Fruit fly (Drosophila melanogaster) whole organism: ENCODE results near the gene kni.

Source experiments
- CG8478 ChIP-seq: fragments of >200 bp; optimal IDR thresholded peaks from 2 replicates; lab custom pipeline; 2018; ENCODE audit warnings: inconsistent platforms
- EcR ChIP-seq, 2 experiments: fragments of >200 bp; optimal IDR thresholded peaks; 2 replicates each; lab custom pipeline; 2017; ENCODE audit warnings: missing biosample characterization in 2 of 2, missing genetic modification characterization in 2 of 2, missing genetic modification reagents in 2 of 2
- pan ChIP-seq: fragments of >200 bp; optimal IDR thresholded peaks from 2 replicates; lab custom pipeline; 2017
- psq ChIP-seq: fragments of >200 bp; optimal IDR thresholded peaks from 2 replicates; lab custom pipeline; 2017
- usp ChIP-seq: fragments of >200 bp; optimal IDR thresholded peaks from 2 replicates; lab custom pipeline; 2017; ENCODE audit warnings: missing biosample characterization, missing genetic modification characterization, mixed read lengths

DNA sequence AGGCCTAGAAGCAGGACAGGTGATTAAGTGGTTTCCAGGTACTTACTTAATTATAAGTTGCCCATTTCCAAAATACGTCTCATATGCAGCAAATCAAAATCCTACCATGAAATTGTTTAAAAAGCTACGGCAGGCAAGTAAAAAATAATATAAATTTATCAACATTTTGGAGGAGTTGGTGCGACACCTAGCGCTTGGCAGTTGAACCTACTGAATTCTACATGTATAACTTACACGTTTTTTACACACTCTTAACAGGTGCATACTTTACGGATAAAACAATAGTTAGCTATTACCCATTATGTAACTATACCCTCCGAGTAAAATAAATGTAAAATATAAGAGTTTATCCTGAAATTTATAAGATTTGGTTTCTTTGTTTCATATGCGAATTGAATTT lies 16.2 kb upstream of the kni start:
- TF ChIP-seq CG8478 (lab: Kevin White, UChicago) (no peak), usp (GFP tag; lab: Kevin White, UChicago) (no peak), EcR (GFP tag; optimal IDR thresholded peaks at IDR 0.05; lab: Kevin White, UChicago) (no peak), psq (lab: Kevin White, UChicago) (no peak), pan (lab: Kevin White, UChicago) (no peak)
